Worm (Caenorhabditis elegans): ENCODE results near the gene T16G1.9.

Gene T16G1.9

DNA sequence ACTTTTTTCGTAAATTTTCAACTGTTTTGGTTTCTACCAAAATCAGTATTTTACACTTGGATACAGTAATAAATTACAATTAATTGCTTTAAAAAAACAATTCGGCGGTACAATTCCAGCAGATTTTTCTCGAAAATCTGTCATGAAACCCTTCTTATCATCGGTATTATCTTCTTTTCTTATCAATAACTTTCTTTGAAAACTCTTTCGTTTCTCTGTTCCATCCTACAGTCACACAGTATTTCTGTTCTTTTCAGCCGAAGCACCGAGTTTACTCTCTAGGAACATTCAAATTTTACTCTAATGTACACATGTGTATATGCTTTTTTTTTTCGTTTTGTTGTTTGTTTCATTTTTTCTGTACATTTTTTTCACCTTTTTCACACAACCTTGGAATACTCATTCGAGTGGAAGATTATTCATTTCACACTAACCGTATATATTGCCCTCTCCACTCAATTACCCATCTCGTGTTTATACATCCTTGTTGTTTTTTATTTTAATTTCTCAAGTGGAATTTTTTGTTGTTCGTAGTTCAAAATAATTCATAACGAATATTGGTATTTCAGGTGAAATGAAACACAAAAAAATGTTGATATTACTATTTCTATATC, 41.0 kb downstream of the T16G1.9 start, which contains the start of gene nid-1:
Gene nid-1, plus strand, starts transcription at position 564 of the 614 bp plus-strand sequence.
- TF ChIP-seq unc-62 (GFP tag; optimal IDR thresholded peaks at IDR 0.05), result no peak

DNA sequence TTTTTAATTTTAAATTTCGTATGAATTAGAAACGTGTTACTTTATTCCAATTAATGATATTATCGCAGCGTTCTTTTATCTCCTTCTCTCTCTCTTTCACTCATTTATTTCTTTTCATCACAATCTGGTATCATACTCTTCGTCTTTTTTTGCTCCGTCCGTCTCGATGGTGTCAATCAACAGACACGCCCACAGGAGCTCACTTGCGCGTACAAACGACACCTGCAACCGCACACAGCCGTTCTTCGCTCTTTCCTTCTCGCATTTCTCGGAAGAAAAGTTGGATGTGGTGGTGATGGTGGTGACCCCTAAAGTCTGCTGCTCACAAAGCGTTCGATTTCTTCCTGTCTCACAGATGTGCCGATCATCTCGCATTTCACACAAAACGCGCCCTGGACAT, 42.0 kb downstream of the T16G1.9 start:
- TF ChIP-seq unc-62 (GFP tag; optimal IDR thresholded peaks at IDR 0.05), result no peak

DNA sequence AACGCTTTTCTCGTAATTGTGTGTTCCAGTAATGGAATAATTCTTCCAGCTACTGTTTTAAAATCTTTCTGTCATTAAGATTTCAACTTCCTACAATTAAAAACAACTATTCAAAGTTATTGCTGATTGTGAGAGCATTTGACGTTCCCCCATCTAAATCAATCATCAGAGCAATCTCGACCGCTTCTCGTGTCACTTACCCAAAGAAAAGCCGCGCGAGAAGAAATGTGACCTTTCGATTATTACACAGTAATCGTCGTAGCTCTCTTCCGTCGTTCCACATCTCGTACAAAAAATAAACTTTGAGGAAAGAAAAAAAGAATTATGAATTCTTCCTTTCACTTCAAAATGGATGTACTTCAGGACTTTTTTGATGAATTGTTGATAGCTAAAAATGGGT, 43.2 kb downstream of the T16G1.9 start:
- no peak for TF ChIP-seq unc-62 (GFP tag; optimal IDR thresholded peaks at IDR 0.05)

DNA sequence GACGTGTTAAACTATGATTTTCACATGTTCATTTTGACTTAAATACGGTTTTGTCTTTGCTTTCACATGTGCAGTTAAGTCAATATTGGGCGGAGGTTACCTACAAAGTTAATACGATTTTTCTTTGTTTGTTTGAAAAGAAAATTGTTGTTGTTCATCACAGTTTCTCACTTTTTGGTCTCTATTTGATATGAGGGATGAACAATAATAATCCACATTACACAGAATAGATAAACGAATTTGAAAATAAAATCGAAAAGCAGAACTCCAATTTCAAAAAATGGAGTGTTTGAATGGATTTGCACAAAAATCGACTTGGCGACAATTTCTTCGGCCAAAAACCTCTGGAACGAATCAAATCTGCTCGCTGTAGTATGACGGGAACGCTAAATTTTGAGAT, 43.9 kb downstream of the T16G1.9 start, which contains the start of gene ttr-29:
Gene ttr-29, minus strand, starts transcription at position 101 of the 400 bp plus-strand sequence.
- TF ChIP-seq unc-62 (GFP tag; optimal IDR thresholded peaks at IDR 0.05), result no peak

DNA sequence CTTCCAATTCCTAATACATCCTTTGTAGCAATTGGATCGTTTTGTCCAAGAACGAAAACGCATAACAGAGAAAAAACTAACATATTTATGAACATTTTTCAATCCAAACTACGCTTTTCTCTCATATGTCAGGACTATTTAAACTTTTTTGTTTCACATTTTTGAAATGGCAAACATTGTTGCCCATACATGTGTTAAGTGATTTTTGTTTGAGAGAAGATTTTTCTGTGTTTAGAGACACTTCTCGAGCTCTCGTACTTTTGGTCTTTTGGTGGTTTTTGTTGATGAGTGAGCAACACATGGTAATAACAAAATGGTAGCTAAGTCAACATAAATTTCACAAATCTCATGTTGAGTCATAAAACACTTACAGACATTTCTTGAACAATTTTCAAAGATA, 45.6 kb downstream of the T16G1.9 start, which contains the start of gene ttr-28:
Gene ttr-28, minus strand, starts transcription at position 101 of the 400 bp plus-strand sequence.
- TF ChIP-seq unc-62 (GFP tag; optimal IDR thresholded peaks at IDR 0.05), result no peak

DNA sequence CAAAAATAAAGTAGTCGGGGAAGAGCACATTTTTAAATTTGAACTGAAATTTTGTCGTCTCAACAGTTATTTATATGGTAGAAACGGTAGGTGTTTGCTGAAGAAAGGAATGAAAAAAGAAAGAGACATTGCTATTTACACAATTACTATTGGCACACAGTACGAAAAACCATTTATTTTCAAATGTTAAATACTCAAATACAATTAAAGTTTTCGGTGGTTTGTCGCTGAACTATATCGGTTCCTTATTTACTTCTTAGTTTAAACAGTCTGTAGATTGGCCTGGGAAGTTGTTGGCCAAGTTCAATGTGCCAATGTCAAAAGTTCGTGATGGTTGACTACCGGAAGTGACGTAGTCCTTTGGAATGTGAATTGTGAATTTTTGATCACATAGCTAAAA, 46.6 kb downstream of the T16G1.9 start, which contains the start of gene ttr-27:
Gene ttr-27, minus strand, starts transcription at position 45 of the 400 bp plus-strand sequence.
- TF ChIP-seq unc-62 (GFP tag; optimal IDR thresholded peaks at IDR 0.05), result no peak

DNA sequence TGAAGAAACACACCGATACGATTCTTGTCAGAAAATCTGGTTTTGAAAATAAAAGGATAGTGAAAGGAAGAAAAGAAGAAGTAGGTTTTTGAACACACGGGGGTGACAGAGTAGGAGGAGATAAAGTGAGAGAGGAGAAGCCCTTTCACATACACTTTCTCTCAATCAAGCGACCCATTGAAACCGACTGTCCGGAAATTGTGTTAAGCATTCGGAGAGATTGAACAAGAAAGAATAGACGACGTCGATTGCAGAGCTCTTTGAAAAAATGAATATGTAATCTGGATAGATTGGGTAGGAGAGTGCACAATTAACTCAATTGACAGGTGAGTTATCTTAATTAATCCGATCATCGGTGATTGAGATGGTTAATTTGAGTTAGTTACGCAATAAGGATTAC, 49.4 kb downstream of the T16G1.9 start:
- no peak for TF ChIP-seq unc-62 (GFP tag; optimal IDR thresholded peaks at IDR 0.05)

DNA sequence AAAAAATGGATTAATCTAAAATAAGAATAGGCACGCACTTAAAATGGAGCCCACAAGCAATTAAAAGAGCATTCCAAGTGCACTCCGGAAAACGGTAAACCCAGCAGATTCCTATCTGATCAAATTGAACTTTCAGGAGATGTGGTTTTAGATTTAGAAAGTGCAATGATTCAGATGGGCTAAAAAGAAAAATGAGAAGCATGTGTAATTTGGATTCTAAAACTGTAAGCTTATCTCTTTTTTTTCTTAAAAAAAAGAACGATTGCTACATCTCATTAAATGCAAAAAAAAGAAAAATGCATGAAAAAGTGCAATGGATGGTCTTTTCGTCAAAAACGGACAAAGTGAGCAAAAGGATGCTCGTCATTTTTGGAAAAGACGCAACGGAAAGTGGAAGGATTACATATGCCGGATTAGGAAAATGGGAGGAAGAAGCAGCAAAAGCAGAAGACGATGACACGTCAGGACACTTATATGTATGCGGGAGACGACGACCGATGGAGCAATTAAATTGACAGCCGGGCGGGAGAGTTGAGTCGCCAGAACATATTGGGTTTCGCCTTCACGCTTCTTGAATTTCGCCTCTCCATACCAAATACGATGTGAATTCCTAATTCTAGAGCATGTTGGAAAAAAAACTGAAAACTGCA, 52.0 kb downstream of the T16G1.9 start:
- TF ChIP-seq unc-62 (GFP tag; optimal IDR thresholded peaks at IDR 0.05), result no peak

DNA sequence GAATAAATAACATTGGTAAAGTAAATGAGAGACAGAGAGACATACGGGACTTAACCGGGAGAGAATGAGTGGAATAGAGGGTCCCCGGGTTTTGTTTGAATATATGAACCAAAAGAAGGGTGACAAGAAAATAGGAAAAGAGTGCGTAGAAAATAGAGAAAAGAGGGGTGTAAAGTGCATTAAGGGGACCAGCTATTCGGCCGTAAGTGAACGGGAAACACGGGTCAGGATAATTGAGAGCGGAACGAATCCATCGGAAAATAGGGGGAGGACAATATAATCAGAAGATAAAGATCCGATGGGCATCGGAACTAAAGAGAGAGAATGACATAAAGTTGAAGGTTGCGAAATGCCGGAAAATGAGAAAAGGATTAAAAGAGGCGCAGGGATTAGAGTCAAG, 53.3 kb downstream of the T16G1.9 start:
- no peak for TF ChIP-seq unc-62 (GFP tag; optimal IDR thresholded peaks at IDR 0.05)

DNA sequence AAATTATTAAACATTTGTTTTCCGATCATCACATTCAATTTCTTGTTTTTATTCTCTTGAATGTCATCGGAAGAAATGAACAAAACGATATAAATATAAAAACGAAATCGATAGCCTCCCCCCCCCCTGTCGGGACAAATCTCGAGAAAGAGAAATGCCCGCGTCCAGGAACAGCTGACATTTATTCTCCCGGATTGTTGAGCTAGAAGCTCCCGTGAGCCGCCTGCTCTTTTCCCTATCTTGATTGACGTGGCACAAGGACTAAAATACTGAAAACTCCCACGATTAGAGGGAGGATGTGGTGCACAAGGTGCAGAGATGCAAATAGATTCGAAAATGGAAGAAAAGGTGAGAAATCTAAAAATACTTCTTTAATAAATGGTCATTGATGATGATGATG, 53.8 kb downstream of the T16G1.9 start:
- TF ChIP-seq unc-62 (GFP tag; optimal IDR thresholded peaks at IDR 0.05), result no peak
